Worm (Caenorhabditis elegans): Measurements from ENCODE around the gene Y41C4A.9.

DNA sequence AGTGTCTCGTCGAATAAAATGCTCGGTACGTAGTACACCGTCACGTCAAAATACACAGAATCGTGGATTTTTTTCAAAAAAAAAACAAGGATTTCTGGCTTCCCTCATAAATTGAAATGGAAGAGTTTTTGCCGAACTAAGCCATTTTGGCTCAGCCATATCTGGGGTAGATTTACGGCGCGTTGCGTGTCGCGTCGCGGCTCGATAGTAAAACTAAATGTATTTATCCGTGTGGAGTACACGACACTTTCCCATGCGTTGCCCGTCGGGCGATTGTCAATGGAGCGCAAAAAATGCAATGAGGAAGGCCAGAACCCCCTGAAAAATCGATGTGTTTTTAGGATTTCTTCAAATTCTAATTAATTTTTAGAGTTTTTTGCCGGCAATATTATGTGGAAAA, 31.8 kb upstream of the Y41C4A.9 start:
- TF ChIP-seq dao-5 (tag; optimal IDR thresholded peaks at IDR 0.05) (no peak), W03F9.2 (tag; optimal IDR thresholded peaks at IDR 0.05) (no peak)
